Worm (Caenorhabditis elegans): ENCODE measurements around the gene srd-41.

srd-41 gene

DNA sequence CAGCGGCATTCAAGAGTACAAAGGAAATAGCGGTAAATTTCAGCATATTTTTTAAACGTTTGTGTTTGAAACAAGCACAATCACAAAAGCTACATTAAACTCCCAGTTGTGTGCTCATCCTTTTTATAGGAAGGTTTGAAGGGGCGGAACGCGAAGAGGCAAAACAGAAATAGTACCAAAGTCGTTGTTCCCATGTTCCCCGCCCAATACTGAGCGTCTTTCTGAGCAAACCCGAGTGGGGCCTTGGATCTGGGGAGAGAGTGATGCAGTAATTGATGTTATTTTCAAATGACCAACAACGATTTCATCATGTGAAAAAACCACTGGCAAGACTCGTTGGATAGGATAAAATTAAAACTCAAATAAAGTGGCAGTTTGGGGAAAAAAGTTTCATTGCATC, 14.8 kb downstream of the srd-41 start, which contains the start of gene zig-2:
Gene zig-2 (minus strand): TSS at position 101 of the 400 bp plus-strand sequence.
- TF ChIP-seq ztf-4 (tag; optimal IDR thresholded peaks at IDR 0.05) = no peak
- TF ChIP-seq unc-86 (tag; optimal IDR thresholded peaks at IDR 0.05) = no peak
- no peak for TF ChIP-seq skn-1 (tag; optimal IDR thresholded peaks at IDR 0.05)
- TF ChIP-seq egl-27 (tag; optimal IDR thresholded peaks at IDR 0.05) = no peak
- no peak for TF ChIP-seq C34B4.2 (tag; optimal IDR thresholded peaks at IDR 0.05)
- TF ChIP-seq lin-15B (tag; optimal IDR thresholded peaks at IDR 0.05) = no peak
- TF ChIP-seq ets-5 (GFP tag; IDR thresholded peaks at IDR 0.05) = no peak
- no peak for TF ChIP-seq mef-2 (tag; optimal IDR thresholded peaks at IDR 0.05)
- no peak for TF ChIP-seq lin-13 (GFP tag; optimal IDR thresholded peaks at IDR 0.05)
- no peak for TF ChIP-seq ceh-63 (GFP tag; optimal IDR thresholded peaks at IDR 0.05)

ce11 chrX:12343279-12343678, 16.8 kb downstream of the srd-41 start, which contains the start of the genes nspc-9 and nspc-10:
Gene nspc-9 (minus strand): TSS chrX:12343379.
Gene nspc-10 (plus strand): TSS chrX:12343609.
- TF ChIP-seq tlp-1 (tag; optimal IDR thresholded peaks at IDR 0.05) (no peak), ceh-90 (tag; optimal IDR thresholded peaks at IDR 0.05) (no peak), ceh-88 (GFP tag; IDR thresholded peaks at IDR 0.05) (no peak), unc-130 (tag; optimal IDR thresholded peaks at IDR 0.05) (no peak), F16B12.6 (tag; optimal IDR thresholded peaks at IDR 0.05) (no peak), alr-1 (tag; optimal IDR thresholded peaks at IDR 0.05; ENCODE audit: borderline replicate concordance) (no peak)

ce11 chrX:12346729-12347128, 20.2 kb downstream of the srd-41 start, which contains the start of gene F42F12.11:
Gene F42F12.11 (plus strand): TSS chrX:12347029.
- TF ChIP-seq nhr-90 (tag; optimal IDR thresholded peaks at IDR 0.05; ENCODE audit: poor library complexity) (no peak), ama-1 (optimal IDR thresholded peaks at IDR 0.05) (no peak), fkh-8 (tag; optimal IDR thresholded peaks at IDR 0.05) (no peak), nhr-28 (tag; optimal IDR thresholded peaks at IDR 0.05) (no peak), isw-1 (GFP tag; IDR thresholded peaks at IDR 0.05) (no peak), fkh-4 (tag; optimal IDR thresholded peaks at IDR 0.05; ENCODE audit: borderline replicate concordance) (no peak), ceh-8 (GFP tag; optimal IDR thresholded peaks at IDR 0.05) (no peak), efl-1 (optimal IDR thresholded peaks at IDR 0.05) (no peak), efl-1 (GFP tag; optimal IDR thresholded peaks at IDR 0.05 in 1 of 2) (no peak), nhr-12 (tag; optimal IDR thresholded peaks at IDR 0.05) (no peak), F16B12.6 (tag; optimal IDR thresholded peaks at IDR 0.05) (no peak), tbx-2 (tag; optimal IDR thresholded peaks at IDR 0.05) (no peak), nhr-71 (tag; optimal IDR thresholded peaks at IDR 0.05) (no peak), C34B4.2 (tag; optimal IDR thresholded peaks at IDR 0.05) (no peak), nhr-77 (tag; optimal IDR thresholded peaks at IDR 0.05) (no peak)

ce11 chrX:12347822-12348221, 21.3 kb downstream of the srd-41 start:
- TF ChIP-seq lin-13 (GFP tag; optimal IDR thresholded peaks at IDR 0.05) (no peak), aha-1 (tag; optimal IDR thresholded peaks at IDR 0.05) (no peak), nhr-71 (tag; optimal IDR thresholded peaks at IDR 0.05) (peak; percentile 54), snu-23 (GFP tag; optimal IDR thresholded peaks at IDR 0.05) (peak; percentile 72), tbx-2 (tag; optimal IDR thresholded peaks at IDR 0.05) (peak; percentile 6), nhr-85 (tag) (peak; percentile 80), nhr-77 (tag; optimal IDR thresholded peaks at IDR 0.05) (peak; percentile 5), dsc-1 (tag; optimal IDR thresholded peaks at IDR 0.05) (no peak), nhr-76 (tag; optimal IDR thresholded peaks at IDR 0.05) (no peak), ceh-82 (tag; optimal IDR thresholded peaks at IDR 0.05) (peak in 2 of 3 experiments; percentile 36 to 46), ztf-4 (tag; optimal IDR thresholded peaks at IDR 0.05) (no peak), lin-14 (GFP tag; optimal IDR thresholded peaks at IDR 0.05) (peak; percentile 36), mdl-1 (tag; optimal IDR thresholded peaks at IDR 0.05) (peak in 1 of 2 experiments; percentile 8), F16B12.6 (tag; optimal IDR thresholded peaks at IDR 0.05) (no peak), nhr-19 (GFP tag; conservative IDR thresholded peaks at IDR 0.05) (peak; percentile 69), aly-2 (tag; optimal IDR thresholded peaks at IDR 0.05) (no peak), zag-1 (tag; optimal IDR thresholded peaks at IDR 0.05) (no peak), nhr-47 (tag; optimal IDR thresholded peaks at IDR 0.05) (peak; percentile 35), elt-2 (tag; optimal IDR thresholded peaks at IDR 0.05) (no peak), egl-27 (tag; optimal IDR thresholded peaks at IDR 0.05) (no peak), nhr-20 (tag; optimal IDR thresholded peaks at IDR 0.05) (peak; percentile 57), fkh-10 (GFP tag; optimal IDR thresholded peaks at IDR 0.05) (no peak), fos-1 (tag; optimal IDR thresholded peaks at IDR 0.05) (peak; percentile 6), pqm-1 (tag; optimal IDR thresholded peaks at IDR 0.05) (no peak), lin-35 (GFP tag; optimal IDR thresholded peaks at IDR 0.05) (peak in 1 of 2 experiments; percentile 74), elt-3 (tag; optimal IDR thresholded peaks at IDR 0.05) (peak in 2 of 6 experiments; percentile 42 to 54), mep-1 (tag; optimal IDR thresholded peaks at IDR 0.05) (peak; percentile 41)
